Worm (Caenorhabditis elegans): ENCODE data around the gene srt-39.
A peak's percentile ranks its signal among the peaks of the same experiment; 100 is the strongest.

The srt-39 gene

ce11 chrV:12494522-12494921, 9.8 kb downstream of the srt-39 start, which contains the start of gene mrps-11:
mrps-11 (minus strand) TSS chrV:12494622.
- TF ChIP-seq eor-1 (tag; optimal IDR thresholded peaks at IDR 0.05) = no peak
- TF ChIP-seq fkh-10 (GFP tag; optimal IDR thresholded peaks at IDR 0.05) = no peak
- TF ChIP-seq pha-4 (tag; optimal IDR thresholded peaks at IDR 0.05) = no peak

- TF ChIP-seq tbx-2 (tag; optimal IDR thresholded peaks at IDR 0.05) = peak; percentile 73
- peak; percentile 47 for TF ChIP-seq jun-1 (tag; optimal IDR thresholded peaks at IDR 0.05)
- TF ChIP-seq lin-15B (tag; optimal IDR thresholded peaks at IDR 0.05) = peak; percentile 76
- TF ChIP-seq hmg-11 (tag; optimal IDR thresholded peaks at IDR 0.05) = peak; percentile 68
- peak; percentile 38 for TF ChIP-seq ceh-82 (tag; optimal IDR thresholded peaks at IDR 0.05)
- TF ChIP-seq elt-2 (tag; optimal IDR thresholded peaks at IDR 0.05) = peak; percentile 35
- peak; percentile 22 for TF ChIP-seq nhr-43 (tag; optimal IDR thresholded peaks at IDR 0.05; ENCODE audit: poor library complexity, severe bottlenecking)
- peak; percentile 83 for TF ChIP-seq nfya-1 (tag; optimal IDR thresholded peaks at IDR 0.05; ENCODE audit: insufficient read depth)
- peak; percentile 42 for TF ChIP-seq skn-1 (tag; optimal IDR thresholded peaks at IDR 0.05)
- TF ChIP-seq ztf-4 (tag; optimal IDR thresholded peaks at IDR 0.05) = no peak
- TF ChIP-seq fkh-10 (GFP tag; optimal IDR thresholded peaks at IDR 0.05) = no peak
- TF ChIP-seq aly-2 (tag; optimal IDR thresholded peaks at IDR 0.05) = no peak
- peak; percentile 36 for TF ChIP-seq lsy-12 (tag; optimal IDR thresholded peaks at IDR 0.05)
- TF ChIP-seq pqm-1 (tag; optimal IDR thresholded peaks at IDR 0.05) = peak; percentile 13
- peak; percentile 92 for TF ChIP-seq pha-4 (tag; optimal IDR thresholded peaks at IDR 0.05)
- peak; percentile 55 for TF ChIP-seq egl-5 (tag; optimal IDR thresholded peaks at IDR 0.05)
- TF ChIP-seq fkh-2 (tag; optimal IDR thresholded peaks at IDR 0.05) = no peak
- peak; percentile 83 for TF ChIP-seq nhr-23 (tag; optimal IDR thresholded peaks at IDR 0.05)
- peak; percentile 40 for TF ChIP-seq lin-39 (tag; optimal IDR thresholded peaks at IDR 0.05)
- TF ChIP-seq ceh-28 (tag; optimal IDR thresholded peaks at IDR 0.05) = peak; percentile 92
- no peak for TF ChIP-seq nhr-11 (tag; optimal IDR thresholded peaks at IDR 0.05)
- no peak for TF ChIP-seq zag-1 (tag; optimal IDR thresholded peaks at IDR 0.05)
- peak; percentile 24 for TF ChIP-seq nhr-25 (tag; optimal IDR thresholded peaks at IDR 0.05)
- no peak for TF ChIP-seq unc-62 (GFP tag; optimal IDR thresholded peaks at IDR 0.05)
- no peak for TF ChIP-seq ceh-16 (tag; optimal IDR thresholded peaks at IDR 0.05)
- peak; percentile 91 for TF ChIP-seq snpc-4 (tag; optimal IDR thresholded peaks at IDR 0.05)
These were observed 13.1 kb downstream of the srt-39 start, which contains the start of the genes W04D2.4 and rbm-25 for ce11 chrV:12497725-12498263. W04D2.4 (minus strand) TSS chrV:12497755. rbm-25 (plus strand) TSS chrV:12498213.

- TF ChIP-seq nhr-11 (tag; optimal IDR thresholded peaks at IDR 0.05) (no peak), nhr-237 (tag; optimal IDR thresholded peaks at IDR 0.05) (no peak), R02D3.7 (tag; optimal IDR thresholded peaks at IDR 0.05) (no peak), lin-39 (tag; optimal IDR thresholded peaks at IDR 0.05) (no peak), unc-39 (tag; optimal IDR thresholded peaks at IDR 0.05) (no peak), ztf-11 (tag; optimal IDR thresholded peaks at IDR 0.05) (no peak), daf-12 (tag; optimal IDR thresholded peaks at IDR 0.05) (no peak)
These were observed 18.8 kb downstream of the srt-39 start, which contains the start of gene T28H10.1 for ce11 chrV:12503494-12503893. T28H10.1 (plus strand) TSS chrV:12503794.

ce11 chrV:12505730-12506129, 21.0 kb downstream of the srt-39 start:
- TF ChIP-seq nfya-1 (tag; optimal IDR thresholded peaks at IDR 0.05; ENCODE audit: insufficient read depth) = peak; percentile 54
- no peak for TF ChIP-seq ceh-82 (tag; optimal IDR thresholded peaks at IDR 0.05)

- TF ChIP-seq nhr-67 (tag; optimal IDR thresholded peaks at IDR 0.05) (no peak), fkh-2 (tag; optimal IDR thresholded peaks at IDR 0.05) (no peak), pha-4 (tag; optimal IDR thresholded peaks at IDR 0.05) (no peak), egl-5 (tag; optimal IDR thresholded peaks at IDR 0.05) (no peak), aly-2 (tag; optimal IDR thresholded peaks at IDR 0.05) (no peak), tbx-2 (tag; optimal IDR thresholded peaks at IDR 0.05) (no peak), lsy-12 (tag; optimal IDR thresholded peaks at IDR 0.05) (no peak), zag-1 (tag; optimal IDR thresholded peaks at IDR 0.05) (no peak), nhr-28 (tag; optimal IDR thresholded peaks at IDR 0.05) (no peak), sea-2 (GFP tag; optimal IDR thresholded peaks at IDR 0.05) (no peak), ceh-28 (tag; optimal IDR thresholded peaks at IDR 0.05) (no peak), nhr-25 (tag; optimal IDR thresholded peaks at IDR 0.05) (no peak), skn-1 (tag; optimal IDR thresholded peaks at IDR 0.05) (no peak), nhr-77 (tag; optimal IDR thresholded peaks at IDR 0.05) (no peak), pqm-1 (tag; optimal IDR thresholded peaks at IDR 0.05) (no peak), nhr-76 (tag; optimal IDR thresholded peaks at IDR 0.05) (no peak), fkh-10 (GFP tag; optimal IDR thresholded peaks at IDR 0.05) (no peak)
These were observed 21.5 kb downstream of the srt-39 start, which contains the start of gene nlp-46 for ce11 chrV:12506185-12506584. nlp-46 (minus strand) TSS chrV:12506285.
